Worm (Caenorhabditis elegans): Measurements from ENCODE around the gene C34C12.12.

DNA sequence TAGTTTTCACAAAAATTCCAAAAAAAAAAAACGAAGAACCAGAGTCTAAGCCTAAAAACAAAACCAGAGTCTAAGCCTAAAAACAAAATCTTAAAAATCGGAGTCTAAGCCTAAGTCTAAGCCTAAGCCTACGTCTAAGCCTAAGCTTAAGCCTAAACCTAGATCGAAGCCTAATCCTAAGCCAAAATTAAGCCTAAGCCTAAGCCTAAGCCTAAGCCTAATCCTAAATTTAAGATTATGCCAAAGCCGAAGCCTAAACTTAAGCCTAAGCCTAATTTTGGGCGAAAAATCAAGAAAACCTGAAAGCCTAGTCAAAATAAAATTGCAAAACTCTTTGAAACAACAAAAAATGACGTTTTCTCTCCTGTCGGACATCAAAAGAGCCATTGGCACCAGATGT lies 24.4 kb downstream of the C34C12.12 start:
- TF ChIP-seq ZK546.5 (tag; optimal IDR thresholded peaks at IDR 0.05): no peak
- no peak for TF ChIP-seq elt-2 (tag; optimal IDR thresholded peaks at IDR 0.05)
- no peak for TF ChIP-seq ztf-11 (tag; optimal IDR thresholded peaks at IDR 0.05)
- no peak for TF ChIP-seq mml-1 (tag; optimal IDR thresholded peaks at IDR 0.05)
- no peak for TF ChIP-seq nfya-1 (tag; optimal IDR thresholded peaks at IDR 0.05; ENCODE audit: insufficient read depth)
